Worm (Caenorhabditis elegans) whole organism, L3 larva: Measurements from ENCODE around the gene srx-23.

Source experiments
- ama-1 ChIP-seq: fragments of 150-350 bp; optimal IDR thresholded peaks from 2 replicates; lab custom pipeline; 2018
- ceh-9 ChIP-seq: sonication (generic microtip); optimal IDR thresholded peaks from 2 replicates; lab custom pipeline; 2018; ENCODE audit warnings: missing biosample characterization, missing genetic modification characterization
- elt-3 ChIP-seq, 3 experiments: fragments of 150-350 bp in 1 of 3; sonication (generic microtip) in 2 of 3; optimal IDR thresholded peaks; 2 replicates in 2 of 3; 4 replicates in 1 of 3; lab custom pipeline; 2014 to 2017; ENCODE audit warnings: missing biosample characterization in 3 of 3, missing genetic modification characterization in 3 of 3
- fkh-10 ChIP-seq: sonication (generic microtip); optimal IDR thresholded peaks from 2 replicates; lab custom pipeline; 2017; ENCODE audit warnings: missing biosample characterization, missing genetic modification reagents, missing genetic modification characterization
- hmg-11 ChIP-seq: sonication (generic microtip); optimal IDR thresholded peaks from 2 replicates; lab custom pipeline; 2016; ENCODE audit warnings: missing genetic modification characterization, missing compliant biosample characterization
- mdl-1 ChIP-seq: fragments of 150-350 bp; optimal IDR thresholded peaks from 2 replicates; lab custom pipeline; 2014; ENCODE audit warnings: missing biosample characterization, missing genetic modification characterization
- nhr-11 ChIP-seq: fragments of 150-350 bp; optimal IDR thresholded peaks from 2 replicates; lab custom pipeline; 2014; ENCODE audit warnings: missing biosample characterization, missing genetic modification characterization
- nhr-237 ChIP-seq: fragments of 150-350 bp; optimal IDR thresholded peaks from 2 replicates; lab custom pipeline; 2014; ENCODE audit warnings: missing biosample characterization, missing genetic modification characterization
- nhr-28 ChIP-seq: fragments of 150-350 bp; optimal IDR thresholded peaks from 2 replicates; lab custom pipeline; 2014; ENCODE audit warnings: missing biosample characterization, missing genetic modification characterization
- nhr-77 ChIP-seq: fragments of 150-350 bp; optimal IDR thresholded peaks from 2 replicates; lab custom pipeline; 2014; ENCODE audit warnings: missing biosample characterization, missing genetic modification characterization
- pha-4 ChIP-seq: fragments of 150-350 bp; optimal IDR thresholded peaks from 2 replicates; lab custom pipeline; 2014; ENCODE audit warnings: missing biosample characterization, missing genetic modification reagents, missing genetic modification characterization
- pqm-1 ChIP-seq: fragments of 150-350 bp; optimal IDR thresholded peaks from 2 replicates; lab custom pipeline; 2017; ENCODE audit warnings: missing biosample characterization, missing genetic modification characterization, inconsistent platforms
- skn-1 ChIP-seq: fragments of 150-350 bp; optimal IDR thresholded peaks from 2 replicates; lab custom pipeline; 2014; ENCODE audit warnings: missing biosample characterization, missing genetic modification characterization
- unc-62 ChIP-seq: fragments of 150-350 bp; sonication (generic microtip); optimal IDR thresholded peaks from 4 replicates; lab custom pipeline; 2014; ENCODE audit warnings: missing biosample characterization, missing genetic modification reagents, missing genetic modification characterization

ce11 chrV:727484-728351 is 45.6 kb downstream of the srx-23 start, which contains the start of the genes icl-1 and srh-2:
- TF ChIP-seq nhr-11 (tag; lab: Kevin White, UChicago) (no peak), pqm-1 (tag; lab: Kevin White, UChicago) (peak; percentile 65), unc-62 (GFP tag; lab: Kevin White, UChicago) (no peak), ceh-9 (no peak), fkh-10 (GFP tag; lab: Kevin White, UChicago) (no peak), nhr-237 (tag; lab: Kevin White, UChicago) (no peak), ama-1 (lab: Kevin White, UChicago) (peak; percentile 92), nhr-77 (tag; lab: Kevin White, UChicago) (no peak), elt-3 (tag; optimal IDR thresholded peaks at IDR 0.05; lab: Kevin White, UChicago) (no peak), hmg-11 (tag; lab: Kevin White, UChicago) (no peak), mdl-1 (tag; lab: Kevin White, UChicago) (no peak), nhr-28 (tag; lab: Kevin White, UChicago) (no peak), pha-4 (tag; lab: Kevin White, UChicago) (peak; percentile 79), skn-1 (tag; lab: Kevin White, UChicago) (no peak)
